Fruit fly (Drosophila melanogaster): ENCODE measurements around the gene CG6023.

Gene CG6023

dm6 chrX:18366851-18367649 lies 46.1 kb upstream of the CG6023 start:
- peak; percentile 73 for TF ChIP-seq psq (GFP tag; optimal IDR thresholded peaks at IDR 0.05)
- no peak for TF ChIP-seq sv (GFP tag; optimal IDR thresholded peaks at IDR 0.05)
- TF ChIP-seq pan (optimal IDR thresholded peaks at IDR 0.05) = no peak
- no peak for TF ChIP-seq Hr78 (GFP tag; optimal IDR thresholded peaks at IDR 0.05)
- TF ChIP-seq CG9705 (GFP tag; optimal IDR thresholded peaks at IDR 0.05) = peak; percentile 76
- no peak for TF ChIP-seq usp (GFP tag; optimal IDR thresholded peaks at IDR 0.05)
- TF ChIP-seq Hr83 (GFP tag; optimal IDR thresholded peaks at IDR 0.05; ENCODE audit: poor library complexity, severe bottlenecking) = no peak
- TF ChIP-seq br (GFP tag; optimal IDR thresholded peaks at IDR 0.05) = peak; percentile 82
- peak; percentile 83 for TF ChIP-seq h (GFP tag; optimal IDR thresholded peaks at IDR 0.05)
- TF ChIP-seq Myc (optimal IDR thresholded peaks at IDR 0.05) = no peak
- TF ChIP-seq fru (GFP tag; optimal IDR thresholded peaks at IDR 0.05) = peak; percentile 84
- no peak for TF ChIP-seq Vsx2 (GFP tag; optimal IDR thresholded peaks at IDR 0.05; ENCODE audit: partially characterized antibody)
- peak; percentile 55 for TF ChIP-seq OdsH (GFP tag; optimal IDR thresholded peaks at IDR 0.05)
- TF ChIP-seq Rel (GFP tag; optimal IDR thresholded peaks at IDR 0.05) = peak; percentile 21
- TF ChIP-seq Rel (tag; optimal IDR thresholded peaks at IDR 0.05) = peak; percentile 77
- TF ChIP-seq tai (GFP tag; optimal IDR thresholded peaks at IDR 0.05) = peak; percentile 2
- peak; percentile 19 for TF ChIP-seq Jra (GFP tag; optimal IDR thresholded peaks at IDR 0.05)
- TF ChIP-seq dmrt93B (GFP tag; optimal IDR thresholded peaks at IDR 0.05) = peak; percentile 76
- no peak for TF ChIP-seq dl (GFP tag; optimal IDR thresholded peaks at IDR 0.05; ENCODE audit: insufficient read depth in 1 of 2, partially characterized antibody in 2 of 2)
- no peak for TF ChIP-seq jim (GFP tag; optimal IDR thresholded peaks at IDR 0.05)
- TF ChIP-seq CG32264 (GFP tag; optimal IDR thresholded peaks at IDR 0.05) = peak; percentile 80
- peak; percentile 86 for TF ChIP-seq Sp1 (GFP tag; optimal IDR thresholded peaks at IDR 0.05)
- no peak for TF ChIP-seq GATAd (GFP tag; optimal IDR thresholded peaks at IDR 0.05)
- TF ChIP-seq HLH106 (tag; optimal IDR thresholded peaks at IDR 0.05) = peak; percentile 92
- no peak for TF ChIP-seq Mio (GFP tag; optimal IDR thresholded peaks at IDR 0.05)
- peak; percentile 70 for TF ChIP-seq rgr (GFP tag; optimal IDR thresholded peaks at IDR 0.05)
- peak; percentile 63 for TF ChIP-seq Hnf4 (GFP tag; optimal IDR thresholded peaks at IDR 0.05)
- peak; percentile 75 for TF ChIP-seq woc (GFP tag; optimal IDR thresholded peaks at IDR 0.05)
- peak; percentile 52 for TF ChIP-seq Dif (GFP tag; optimal IDR thresholded peaks at IDR 0.05; ENCODE audit: partially characterized antibody)
- no peak for TF ChIP-seq Dfd (GFP tag; optimal IDR thresholded peaks at IDR 0.05)
- TF ChIP-seq ey (GFP tag; optimal IDR thresholded peaks at IDR 0.05) = peak; percentile 80
- TF ChIP-seq dsf (GFP tag; optimal IDR thresholded peaks at IDR 0.05; ENCODE audit: borderline replicate concordance) = no peak
- TF ChIP-seq foxo (GFP tag; optimal IDR thresholded peaks at IDR 0.05) = peak; percentile 77 to 83

dm6 chrX:18366033-18366850 lies 45.2 kb upstream of the CG6023 start, which contains the start of gene CrebB:
Gene CrebB (plus strand): TSS chrX:18366357.
- TF ChIP-seq Hr83 (GFP tag; optimal IDR thresholded peaks at IDR 0.05; ENCODE audit: poor library complexity, severe bottlenecking) (peak; percentile 63), dmrt93B (GFP tag; optimal IDR thresholded peaks at IDR 0.05) (no peak), pan (optimal IDR thresholded peaks at IDR 0.05) (no peak), jim (GFP tag; optimal IDR thresholded peaks at IDR 0.05) (no peak), Sp1 (GFP tag; optimal IDR thresholded peaks at IDR 0.05) (no peak), dl (GFP tag; optimal IDR thresholded peaks at IDR 0.05; ENCODE audit: insufficient read depth in 1 of 2, partially characterized antibody in 2 of 2) (peak in 1 of 2 experiments; percentile 15), OdsH (GFP tag; optimal IDR thresholded peaks at IDR 0.05) (peak; percentile 30), lola (GFP tag; optimal IDR thresholded peaks at IDR 0.05) (no peak), rgr (GFP tag; optimal IDR thresholded peaks at IDR 0.05) (peak; percentile 48), Rel (GFP tag; optimal IDR thresholded peaks at IDR 0.05) (no peak), Rel (tag; optimal IDR thresholded peaks at IDR 0.05) (peak; percentile 46), Hr78 (GFP tag; optimal IDR thresholded peaks at IDR 0.05) (no peak), Hnf4 (GFP tag; optimal IDR thresholded peaks at IDR 0.05) (no peak), dsf (GFP tag; optimal IDR thresholded peaks at IDR 0.05; ENCODE audit: borderline replicate concordance) (no peak), foxo (GFP tag; optimal IDR thresholded peaks at IDR 0.05) (peak in 1 of 2 experiments; percentile 24), h (GFP tag; optimal IDR thresholded peaks at IDR 0.05) (peak; percentile 56), brk (GFP tag; optimal IDR thresholded peaks at IDR 0.05) (no peak), sv (GFP tag; optimal IDR thresholded peaks at IDR 0.05) (no peak), br (GFP tag; optimal IDR thresholded peaks at IDR 0.05) (peak; percentile 56), GATAd (GFP tag; optimal IDR thresholded peaks at IDR 0.05) (no peak), Jra (GFP tag; optimal IDR thresholded peaks at IDR 0.05) (no peak), tai (GFP tag; optimal IDR thresholded peaks at IDR 0.05) (no peak), ey (GFP tag; optimal IDR thresholded peaks at IDR 0.05) (peak; percentile 52), N (GFP tag; optimal IDR thresholded peaks at IDR 0.05) (no peak), Dfd (GFP tag; optimal IDR thresholded peaks at IDR 0.05) (no peak), usp (GFP tag; optimal IDR thresholded peaks at IDR 0.05) (no peak), HLH106 (tag; optimal IDR thresholded peaks at IDR 0.05) (no peak), Myc (optimal IDR thresholded peaks at IDR 0.05) (no peak), Abd-B (GFP tag; optimal IDR thresholded peaks at IDR 0.05) (no peak), Dif (GFP tag; optimal IDR thresholded peaks at IDR 0.05; ENCODE audit: partially characterized antibody) (peak; percentile 53), woc (GFP tag; optimal IDR thresholded peaks at IDR 0.05) (no peak), CG9705 (GFP tag; optimal IDR thresholded peaks at IDR 0.05) (no peak), CG32264 (GFP tag; optimal IDR thresholded peaks at IDR 0.05) (no peak), CrebA (GFP tag; optimal IDR thresholded peaks at IDR 0.05; ENCODE audit: borderline replicate concordance) (peak; percentile 89), Vsx2 (GFP tag; optimal IDR thresholded peaks at IDR 0.05; ENCODE audit: partially characterized antibody) (peak; percentile 51), psq (GFP tag; optimal IDR thresholded peaks at IDR 0.05) (no peak), fru (GFP tag; optimal IDR thresholded peaks at IDR 0.05) (peak; percentile 29), Mio (GFP tag; optimal IDR thresholded peaks at IDR 0.05) (peak; percentile 51), sage (GFP tag; optimal IDR thresholded peaks at IDR 0.05) (no peak)
